Fruit fly (Drosophila melanogaster): Measurements from ENCODE around the gene CG17270.

The CG17270 gene

DNA sequence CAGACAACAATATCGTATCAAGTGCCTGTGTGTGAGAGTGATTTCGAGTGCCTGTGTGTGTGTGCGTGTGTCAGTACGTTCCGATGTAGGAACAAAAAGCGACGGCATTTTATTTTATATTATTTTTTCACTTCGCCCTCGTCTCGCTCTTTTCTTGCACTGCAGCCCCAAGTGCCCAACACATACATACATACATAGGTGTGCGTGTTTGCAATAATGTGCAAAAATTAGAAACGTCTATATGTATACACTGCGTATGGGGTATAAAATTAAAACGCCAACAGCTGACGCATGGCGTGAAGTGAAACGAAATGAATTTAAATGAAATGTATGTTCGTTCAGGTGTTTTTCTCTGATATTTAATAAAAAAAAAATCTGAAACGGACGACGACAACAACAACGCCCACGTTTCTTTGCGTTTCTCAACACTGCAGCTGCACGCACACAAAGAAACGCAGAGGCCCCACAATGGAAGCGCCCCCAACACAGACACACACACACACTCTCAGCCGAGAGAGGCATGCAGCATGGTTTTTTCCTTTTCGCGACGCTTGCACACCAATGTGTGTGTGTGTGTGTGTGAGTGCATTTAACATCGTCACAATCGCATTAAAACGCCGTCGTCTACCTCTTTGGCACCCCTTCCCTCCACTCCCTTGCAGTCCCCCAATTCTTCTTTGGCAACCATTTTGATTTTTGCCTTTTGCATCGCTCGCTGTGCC is 34.9 kb downstream of the CG17270 start:
- TF ChIP-seq CG11617 (GFP tag; optimal IDR thresholded peaks at IDR 0.05) (peak; percentile 75), CG33017 (tag; optimal IDR thresholded peaks at IDR 0.05) (peak; percentile 37), Hr96 (GFP tag; optimal IDR thresholded peaks at IDR 0.05) (no peak), CG12768 (GFP tag; optimal IDR thresholded peaks at IDR 0.05) (peak; percentile 44), Mnt (GFP tag; optimal IDR thresholded peaks at IDR 0.05) (peak; percentile 58), Clk (GFP tag; optimal IDR thresholded peaks at IDR 0.05) (no peak), CG5204 (GFP tag; optimal IDR thresholded peaks at IDR 0.05) (peak; percentile 73), CG7101 (tag; optimal IDR thresholded peaks at IDR 0.05) (peak; percentile 28), cnc (optimal IDR thresholded peaks at IDR 0.05) (no peak), kay (GFP tag; ENCODE audit: borderline replicate concordance) (peak; percentile 99), CG1620 (GFP tag; optimal IDR thresholded peaks at IDR 0.05) (peak; percentile 24), cic (GFP tag; optimal IDR thresholded peaks at IDR 0.05) (peak; percentile 36), bab1 (GFP tag; optimal IDR thresholded peaks at IDR 0.05) (no peak), Crg-1 (GFP tag; optimal IDR thresholded peaks at IDR 0.05) (peak; percentile 59), CG14711 (tag; optimal IDR thresholded peaks at IDR 0.05) (peak; percentile 31), pad (GFP tag; optimal IDR thresholded peaks at IDR 0.05) (peak; percentile 40), toe (GFP tag; optimal IDR thresholded peaks at IDR 0.05) (peak; percentile 72), ovo (GFP tag; optimal IDR thresholded peaks at IDR 0.05) (peak; percentile 20), tj (GFP tag; optimal IDR thresholded peaks at IDR 0.05) (peak; percentile 60), CG7045 (GFP tag; optimal IDR thresholded peaks at IDR 0.05) (peak; percentile 38)

dm6 chr3R:20782655-20783105 is 36.0 kb downstream of the CG17270 start:
- no peak for TF ChIP-seq CG11617 (GFP tag; optimal IDR thresholded peaks at IDR 0.05)
- peak; percentile 50 for TF ChIP-seq CG14711 (tag; optimal IDR thresholded peaks at IDR 0.05)
- peak; percentile 62 for TF ChIP-seq toe (GFP tag; optimal IDR thresholded peaks at IDR 0.05)
- TF ChIP-seq Crg-1 (GFP tag; optimal IDR thresholded peaks at IDR 0.05): no peak
- TF ChIP-seq ovo (GFP tag; optimal IDR thresholded peaks at IDR 0.05): peak; percentile 60
- TF ChIP-seq CG1620 (GFP tag; optimal IDR thresholded peaks at IDR 0.05): no peak
- TF ChIP-seq Mnt (GFP tag; optimal IDR thresholded peaks at IDR 0.05): peak; percentile 74
- peak; percentile 66 for TF ChIP-seq CG33017 (tag; optimal IDR thresholded peaks at IDR 0.05)
- TF ChIP-seq cic (GFP tag; optimal IDR thresholded peaks at IDR 0.05): peak; percentile 92
- TF ChIP-seq Clk (GFP tag; optimal IDR thresholded peaks at IDR 0.05): peak; percentile 72
- TF ChIP-seq CG7101 (tag; optimal IDR thresholded peaks at IDR 0.05): peak; percentile 22
- TF ChIP-seq Hr96 (GFP tag; optimal IDR thresholded peaks at IDR 0.05): peak; percentile 23
- TF ChIP-seq tj (GFP tag; optimal IDR thresholded peaks at IDR 0.05): peak; percentile 73
- no peak for TF ChIP-seq pad (GFP tag; optimal IDR thresholded peaks at IDR 0.05)
- TF ChIP-seq CG12768 (GFP tag; optimal IDR thresholded peaks at IDR 0.05): peak; percentile 80
- peak; percentile 98 for TF ChIP-seq bab1 (GFP tag; optimal IDR thresholded peaks at IDR 0.05)
- TF ChIP-seq cnc (optimal IDR thresholded peaks at IDR 0.05): no peak
- peak; percentile 96 for TF ChIP-seq kay (GFP tag; ENCODE audit: borderline replicate concordance)
- TF ChIP-seq CG5204 (GFP tag; optimal IDR thresholded peaks at IDR 0.05): no peak
- peak; percentile 31 for TF ChIP-seq CG7045 (GFP tag; optimal IDR thresholded peaks at IDR 0.05)

DNA sequence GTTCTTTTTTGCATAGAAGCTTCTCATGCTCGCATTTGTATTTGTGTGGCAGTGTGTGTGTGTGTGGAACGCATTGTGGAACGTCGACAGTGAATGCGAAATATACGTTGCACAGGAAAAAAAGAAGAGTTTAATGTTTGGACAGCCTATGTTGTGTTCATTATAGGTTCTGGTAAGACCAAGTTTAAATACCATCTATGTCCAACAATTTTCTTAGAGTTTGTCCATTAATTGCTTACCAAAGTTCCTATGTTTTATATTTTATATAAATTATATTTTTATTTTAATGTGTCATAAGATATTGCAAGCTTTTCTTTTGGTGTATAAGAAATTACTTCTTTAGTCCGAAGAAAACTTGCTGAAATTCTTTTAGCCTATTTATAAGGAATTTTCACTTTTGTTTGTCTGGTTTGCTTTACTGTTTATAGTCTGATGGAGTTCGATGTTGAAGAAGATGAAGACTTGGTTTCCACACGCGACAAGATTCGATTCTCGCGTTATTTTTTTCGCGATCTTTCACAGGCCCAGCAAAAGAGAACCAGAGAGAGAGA is 36.5 kb downstream of the CG17270 start:
- TF ChIP-seq kay (GFP tag; ENCODE audit: borderline replicate concordance) (no peak), bab1 (GFP tag; optimal IDR thresholded peaks at IDR 0.05) (no peak), toe (GFP tag; optimal IDR thresholded peaks at IDR 0.05) (no peak), Hr96 (GFP tag; optimal IDR thresholded peaks at IDR 0.05) (no peak), CG5204 (GFP tag; optimal IDR thresholded peaks at IDR 0.05) (no peak), Clk (GFP tag; optimal IDR thresholded peaks at IDR 0.05) (no peak), pad (GFP tag; optimal IDR thresholded peaks at IDR 0.05) (peak; percentile 24), ovo (GFP tag; optimal IDR thresholded peaks at IDR 0.05) (no peak), CG7101 (tag; optimal IDR thresholded peaks at IDR 0.05) (peak; percentile 76), CG33017 (tag; optimal IDR thresholded peaks at IDR 0.05) (peak; percentile 76), Crg-1 (GFP tag; optimal IDR thresholded peaks at IDR 0.05) (no peak), CG1620 (GFP tag; optimal IDR thresholded peaks at IDR 0.05) (no peak), cnc (optimal IDR thresholded peaks at IDR 0.05) (no peak), cic (GFP tag; optimal IDR thresholded peaks at IDR 0.05) (no peak), CG14711 (tag; optimal IDR thresholded peaks at IDR 0.05) (peak; percentile 64), CG11617 (GFP tag; optimal IDR thresholded peaks at IDR 0.05) (peak; percentile 52), CG12768 (GFP tag; optimal IDR thresholded peaks at IDR 0.05) (peak; percentile 37), Mnt (GFP tag; optimal IDR thresholded peaks at IDR 0.05) (no peak), tj (GFP tag; optimal IDR thresholded peaks at IDR 0.05) (no peak), CG7045 (GFP tag; optimal IDR thresholded peaks at IDR 0.05) (peak; percentile 71)

DNA sequence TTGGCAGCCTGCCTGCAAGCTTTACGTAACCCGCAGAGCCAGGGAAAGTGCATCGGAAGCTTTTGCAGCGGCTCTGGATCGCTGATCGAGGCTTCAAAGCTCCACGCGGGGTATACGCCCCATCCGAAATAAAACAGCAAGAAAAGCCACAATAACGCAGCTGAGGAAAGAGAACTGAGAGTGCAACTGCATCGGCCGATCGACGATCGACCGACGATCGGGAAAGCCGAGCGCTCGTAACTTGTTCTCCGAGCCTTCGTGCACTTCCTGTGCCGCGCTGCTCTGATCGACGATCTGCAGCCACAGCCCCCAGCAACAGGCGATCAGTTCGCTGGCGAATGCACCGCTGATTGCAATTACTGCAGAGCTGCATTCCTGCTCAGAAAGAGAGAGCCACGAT is 38.8 kb downstream of the CG17270 start:
- TF ChIP-seq cic (GFP tag; optimal IDR thresholded peaks at IDR 0.05) (peak; percentile 80), CG7101 (tag; optimal IDR thresholded peaks at IDR 0.05) (peak; percentile 32), cnc (optimal IDR thresholded peaks at IDR 0.05) (no peak), bab1 (GFP tag; optimal IDR thresholded peaks at IDR 0.05) (peak; percentile 48), CG7045 (GFP tag; optimal IDR thresholded peaks at IDR 0.05) (no peak), Crg-1 (GFP tag; optimal IDR thresholded peaks at IDR 0.05) (no peak), CG1620 (GFP tag; optimal IDR thresholded peaks at IDR 0.05) (peak; percentile 29), toe (GFP tag; optimal IDR thresholded peaks at IDR 0.05) (peak; percentile 18), CG12768 (GFP tag; optimal IDR thresholded peaks at IDR 0.05) (peak; percentile 67), CG5204 (GFP tag; optimal IDR thresholded peaks at IDR 0.05) (no peak), tj (GFP tag; optimal IDR thresholded peaks at IDR 0.05) (peak; percentile 55), CG33017 (tag; optimal IDR thresholded peaks at IDR 0.05) (peak; percentile 65), kay (GFP tag; ENCODE audit: borderline replicate concordance) (peak; percentile 96), Hr96 (GFP tag; optimal IDR thresholded peaks at IDR 0.05) (peak; percentile 18), ovo (GFP tag; optimal IDR thresholded peaks at IDR 0.05) (peak; percentile 44), CG11617 (GFP tag; optimal IDR thresholded peaks at IDR 0.05) (peak; percentile 36), Mnt (GFP tag; optimal IDR thresholded peaks at IDR 0.05) (peak; percentile 16), Clk (GFP tag; optimal IDR thresholded peaks at IDR 0.05) (peak; percentile 49), pad (GFP tag; optimal IDR thresholded peaks at IDR 0.05) (no peak)
